Worm (Caenorhabditis elegans): Measurements from ENCODE around the gene ckk-1.

Gene ckk-1

ce11 chrIII:5620186-5620585 lies 15.1 kb upstream of the ckk-1 start:
- no peak for TF ChIP-seq ztf-26 (tag; optimal IDR thresholded peaks at IDR 0.05)
- no peak for TF ChIP-seq hsf-1 (GFP tag; IDR thresholded peaks at IDR 0.05)

- TF ChIP-seq somi-1 (GFP tag; optimal IDR thresholded peaks at IDR 0.05) (peak; percentile 26), D2030.7 (GFP tag; IDR thresholded peaks at IDR 0.05) (peak; percentile 8; the same call in 1 of the 2 replicates), aptf-2 (GFP tag; conservative IDR thresholded peaks at IDR 0.05) (peak; percentile 77; the same call in 1 of the 2 replicates), rcor-1 (GFP tag; IDR thresholded peaks at IDR 0.05) (0 out of 2 replicates have a peak, but pooled peaks have one; percentile 23), dox-1 (GFP tag; IDR thresholded peaks at IDR 0.05) (peak; percentile 81), F55B11.4 (tag; optimal IDR thresholded peaks at IDR 0.05; ENCODE audit: borderline replicate concordance, insufficient read depth) (no peak), tbp1 (GFP tag; optimal IDR thresholded peaks at IDR 0.05) (no peak), efl-1 (GFP tag; optimal IDR thresholded peaks at IDR 0.05) (peak; percentile 47), madf-8 (GFP tag; conservative IDR thresholded peaks at IDR 0.05) (peak; percentile 19; the same call in 1 of the 2 replicates), snpc-1.3 (tag; optimal IDR thresholded peaks at IDR 0.05; ENCODE audit: insufficient read depth) (no peak), K12H6.12 (tag; optimal IDR thresholded peaks at IDR 0.05) (peak; percentile 76), nhr-80 (tag; optimal IDR thresholded peaks at IDR 0.05) (peak; percentile 96), ZK185.1 (tag; optimal IDR thresholded peaks at IDR 0.05; ENCODE audit: poor library complexity, severe bottlenecking) (peak; percentile 35), Y53G8AR.9 (GFP tag; conservative IDR thresholded peaks at IDR 0.05) (no peak), ekl-4 (GFP tag; IDR thresholded peaks at IDR 0.05) (peak; percentile 63), let-607 (tag; optimal IDR thresholded peaks at IDR 0.05) (peak in 1 of 2 experiments; percentile 58), snpc-4 (GFP tag; optimal IDR thresholded peaks at IDR 0.05) (peak; percentile 22), snpc-4 (tag; optimal IDR thresholded peaks at IDR 0.05) (peak in 3 of 4 experiments; percentile 20 to 50 (median 48)), attf-5 (GFP tag; optimal IDR thresholded peaks at IDR 0.05) (peak; percentile 82), mcd-1 (GFP tag; IDR thresholded peaks at IDR 0.05) (0 out of 2 replicates have a peak, but pooled peaks have one; percentile 21), ceh-91 (GFP tag; IDR thresholded peaks at IDR 0.05) (no peak), madf-6 (GFP tag; IDR thresholded peaks at IDR 0.05) (peak; percentile 75), C06A6.2 (GFP tag; conservative IDR thresholded peaks at IDR 0.05) (0 out of 2 replicates have a peak, but pooled peaks have one; percentile 27), lin-54 (GFP tag; optimal IDR thresholded peaks at IDR 0.05) (peak; percentile 24), lin-40 (tag; optimal IDR thresholded peaks at IDR 0.05) (peak; percentile 58), ets-4 (GFP tag; optimal IDR thresholded peaks at IDR 0.05) (peak; percentile 30), nhr-90 (tag; optimal IDR thresholded peaks at IDR 0.05) (peak; percentile 17), hlh-26 (GFP tag; conservative IDR thresholded peaks at IDR 0.05) (no peak), die-1 (tag; optimal IDR thresholded peaks at IDR 0.05) (peak; percentile 29), Y67H2A.10 (GFP tag; conservative IDR thresholded peaks at IDR 0.05) (no peak), hmg-1.2 (GFP tag; IDR thresholded peaks at IDR 0.05) (peak; percentile 93), F39B2.1 (GFP tag; IDR thresholded peaks at IDR 0.05) (no peak), cebp-1 (GFP tag; IDR thresholded peaks at IDR 0.05) (no peak), cebp-1 (tag; optimal IDR thresholded peaks at IDR 0.05) (peak; percentile 71), zfh-2 (GFP tag; conservative IDR thresholded peaks at IDR 0.05) (peak; percentile 86), ceh-27 (GFP tag; optimal IDR thresholded peaks at IDR 0.05) (peak; percentile 27), B0336.3 (GFP tag; IDR thresholded peaks at IDR 0.05) (peak; percentile 40; the same call in 1 of the 2 replicates), C17E4.6 (GFP tag; IDR thresholded peaks at IDR 0.05) (peak; percentile 22; the same call in 1 of the 2 replicates), lin-35 (GFP tag; optimal IDR thresholded peaks at IDR 0.05) (peak in 1 of 3 experiments; percentile 34)
These were observed 14.0 kb upstream of the ckk-1 start for ce11 chrIII:5621236-5621635.
